Worm (Caenorhabditis elegans): Measurements from ENCODE around the gene R07A4.2.

Gene R07A4.2

ce11 chrX:10766123-10766622 lies 19.9 kb upstream of the R07A4.2 start (continued):
- TF ChIP-seq somi-1 (GFP tag; optimal IDR thresholded peaks at IDR 0.05): peak; percentile 89
- TF ChIP-seq hmg-20 (GFP tag; IDR thresholded peaks at IDR 0.05): peak; percentile 68; the same call in 1 of the 2 replicates
- peak; percentile 96 for TF ChIP-seq lin-40 (tag; optimal IDR thresholded peaks at IDR 0.05)
- TF ChIP-seq aptf-2 (GFP tag; conservative IDR thresholded peaks at IDR 0.05): no peak
- no peak for TF ChIP-seq D2030.7 (GFP tag; IDR thresholded peaks at IDR 0.05)
- no peak for TF ChIP-seq Y53G8AR.9 (GFP tag; conservative IDR thresholded peaks at IDR 0.05)
- peak; percentile 82 for TF ChIP-seq ZK185.1 (tag; optimal IDR thresholded peaks at IDR 0.05; ENCODE audit: poor library complexity, severe bottlenecking)
- TF ChIP-seq lin-54 (GFP tag; optimal IDR thresholded peaks at IDR 0.05): no peak
- TF ChIP-seq K12H6.12 (tag; optimal IDR thresholded peaks at IDR 0.05): peak; percentile 91
- TF ChIP-seq F37B4.10 (GFP tag; IDR thresholded peaks at IDR 0.05): no peak
- TF ChIP-seq nfya-2 (GFP tag; IDR thresholded peaks at IDR 0.05): no peak
- TF ChIP-seq ztf-3 (GFP tag; optimal IDR thresholded peaks at IDR 0.05): peak; percentile 6
- no peak for TF ChIP-seq zim-3 (tag; optimal IDR thresholded peaks at IDR 0.05)
- no peak for TF ChIP-seq ceh-79 (tag; optimal IDR thresholded peaks at IDR 0.05)
- TF ChIP-seq F23B12.7 (tag; optimal IDR thresholded peaks at IDR 0.05; ENCODE audit: insufficient read depth): no peak
- peak; percentile 3 for TF ChIP-seq F22D6.2 (tag; optimal IDR thresholded peaks at IDR 0.05)
- peak; percentile 68 for TF ChIP-seq mcd-1 (GFP tag; IDR thresholded peaks at IDR 0.05)
- no peak for TF ChIP-seq F52B5.7 (tag; optimal IDR thresholded peaks at IDR 0.05)
- no peak for TF ChIP-seq madf-6 (GFP tag; IDR thresholded peaks at IDR 0.05)
- TF ChIP-seq ets-4 (GFP tag; optimal IDR thresholded peaks at IDR 0.05): peak; percentile 44
- TF ChIP-seq attf-3 (GFP tag; conservative IDR thresholded peaks at IDR 0.05): 0 out of 2 replicates have a peak, but pooled peaks have one; percentile 22
- no peak for TF ChIP-seq snpc-4 (GFP tag; optimal IDR thresholded peaks at IDR 0.05)
- peak in 3 of 4 experiments; percentile 50 to 78 (median 64) for TF ChIP-seq snpc-4 (tag; optimal IDR thresholded peaks at IDR 0.05)
- peak; percentile 20 for TF ChIP-seq T07F8.4 (tag; optimal IDR thresholded peaks at IDR 0.05)
- no peak for TF ChIP-seq F49E8.2 (tag; optimal IDR thresholded peaks at IDR 0.05; ENCODE audit: insufficient read depth)
- no peak for TF ChIP-seq F10E7.11 (tag; optimal IDR thresholded peaks at IDR 0.05)
- no peak for TF ChIP-seq snpc-1.1 (tag; optimal IDR thresholded peaks at IDR 0.05; ENCODE audit: insufficient read depth)
- no peak for TF ChIP-seq ama-1 (optimal IDR thresholded peaks at IDR 0.05)
- TF ChIP-seq ama-1 (GFP tag; optimal IDR thresholded peaks at IDR 0.05): no peak
- peak; percentile 21 for TF ChIP-seq snpc-1.3 (tag; optimal IDR thresholded peaks at IDR 0.05; ENCODE audit: insufficient read depth)
- no peak for TF ChIP-seq egl-18 (GFP tag; IDR thresholded peaks at IDR 0.05)
- TF ChIP-seq C17E4.6 (GFP tag; IDR thresholded peaks at IDR 0.05): no peak
- no peak for TF ChIP-seq aptf-3 (GFP tag; IDR thresholded peaks at IDR 0.05)
- TF ChIP-seq cebp-2 (GFP tag; IDR thresholded peaks at IDR 0.05): no peak
- TF ChIP-seq xnd-1 (tag; optimal IDR thresholded peaks at IDR 0.05): no peak
- TF ChIP-seq akir-1 (GFP tag; optimal IDR thresholded peaks at IDR 0.05): no peak
- TF ChIP-seq K11D2.4 (GFP tag; IDR thresholded peaks at IDR 0.05): peak; percentile 70; the same call in 1 of the 2 replicates
- TF ChIP-seq Y95B8A.8 (GFP tag; IDR thresholded peaks at IDR 0.05): peak; percentile 62; the same call in 1 of the 2 replicates
- TF ChIP-seq ztf-22 (GFP tag; optimal IDR thresholded peaks at IDR 0.05): peak; percentile 87
- TF ChIP-seq ekl-4 (GFP tag; IDR thresholded peaks at IDR 0.05): 0 out of 2 replicates have a peak, but pooled peaks have one; percentile 80
- TF ChIP-seq tbp1 (GFP tag; optimal IDR thresholded peaks at IDR 0.05): peak; percentile 62
- TF ChIP-seq hlh-12 (tag; optimal IDR thresholded peaks at IDR 0.05): no peak
- TF ChIP-seq rpc-1 (optimal IDR thresholded peaks at IDR 0.05): no peak
- no peak for TF ChIP-seq rpc-1 (tag; optimal IDR thresholded peaks at IDR 0.05)
- TF ChIP-seq unc-130 (GFP tag; optimal IDR thresholded peaks at IDR 0.05): no peak
- peak; percentile 58 for TF ChIP-seq unc-62 (GFP tag; optimal IDR thresholded peaks at IDR 0.05)
- peak; percentile 39 for TF ChIP-seq snpc-3.4 (tag; optimal IDR thresholded peaks at IDR 0.05)
- TF ChIP-seq hrde-1 (tag; optimal IDR thresholded peaks at IDR 0.05; ENCODE audit: borderline replicate concordance): no peak

All from whole organism, young adult.